Worm (Caenorhabditis elegans) whole organism, mixed stage, embryonic: Measurements from ENCODE around the gene skr-18.

Experiments
- blmp-1 ChIP-seq: fragments of 150-350 bp; optimal IDR thresholded peaks from 2 replicates; lab custom pipeline; 2014; ENCODE audit warnings: missing biosample characterization, missing genetic modification characterization
- lsy-2 ChIP-seq: fragments of 150-350 bp; optimal IDR thresholded peaks from 2 replicates; lab custom pipeline; 2014; ENCODE audit warnings: missing biosample characterization, missing genetic modification characterization
- nhr-28 ChIP-seq: fragments of 150-350 bp; optimal IDR thresholded peaks from 2 replicates; lab custom pipeline; 2014; ENCODE audit warnings: missing biosample characterization, missing genetic modification characterization
- nhr-76 ChIP-seq: sonication (generic microtip); optimal IDR thresholded peaks from 2 replicates; lab custom pipeline; 2017; ENCODE audit warnings: missing biosample characterization, missing genetic modification characterization
- pha-4 ChIP-seq: fragments of 150-350 bp; optimal IDR thresholded peaks from 2 replicates; lab custom pipeline; 2018; ENCODE audit warnings: missing biosample characterization, missing genetic modification reagents, missing genetic modification characterization
- snpc-4 ChIP-seq: fragments of 150-350 bp; optimal IDR thresholded peaks from 2 replicates; lab custom pipeline; 2014; ENCODE audit warnings: missing biosample characterization, missing genetic modification characterization
- unc-62 ChIP-seq: fragments of 150-350 bp; optimal IDR thresholded peaks from 2 replicates; lab custom pipeline; 2014; ENCODE audit warnings: missing biosample characterization, missing genetic modification reagents, missing genetic modification characterization

ce11 chrIV:768312-768711 lies 26.9 kb downstream of the skr-18 start, which contains the start of gene F56B3.2:
- no peak for TF ChIP-seq pha-4 (tag; lab: Kevin White, UChicago)
- no peak for TF ChIP-seq unc-62 (GFP tag; lab: Kevin White, UChicago)
- no peak for TF ChIP-seq lsy-2
- TF ChIP-seq nhr-28 (tag; lab: Kevin White, UChicago) = no peak
- TF ChIP-seq snpc-4 (tag; lab: Kevin White, UChicago) = no peak
- peak; percentile 93 for TF ChIP-seq blmp-1 (tag; lab: Kevin White, UChicago)
- TF ChIP-seq nhr-76 (tag; lab: Kevin White, UChicago) = no peak
